Worm (Caenorhabditis elegans) whole organism, L4 larva: ENCODE measurements around the gene mmab-1.

Experiments used
- T20F7.1 ChIP-seq: fragments of 200-800 bp; sonication (Bioruptor generic); optimal IDR thresholded peaks from 2 replicates; lab custom pipeline; 2018; ENCODE audit warnings: mild to moderate bottlenecking, missing genetic modification characterization, missing compliant biosample characterization
- aha-1 ChIP-seq: fragments of 150-350 bp; peaks from one replicate; lab custom pipeline; 2014; ENCODE audit warnings: missing biosample characterization, missing genetic modification characterization
- attf-4 ChIP-seq: sonication (generic microtip); optimal IDR thresholded peaks from 3 replicates; lab custom pipeline; 2017; ENCODE audit warnings: missing biosample characterization, missing genetic modification characterization
- ceh-20 ChIP-seq: fragments of 200-800 bp; sonication (Bioruptor generic); IDR thresholded peaks from 2 replicates; pipeline ENCODE4 v1.3.6; 2022; ENCODE audit warnings: missing genetic modification reagents, missing genetic modification characterization, missing compliant biosample characterization
- ceh-28 ChIP-seq: fragments of 150-350 bp; optimal IDR thresholded peaks from 2 replicates; lab custom pipeline; 2014; ENCODE audit warnings: missing biosample characterization, missing genetic modification reagents, missing genetic modification characterization
- ceh-44 ChIP-seq: fragments of 200-800 bp; sonication (Bioruptor generic); IDR thresholded peaks from 2 replicates; pipeline ENCODE4 v1.3.6; 2022; ENCODE audit warnings: missing genetic modification reagents, missing genetic modification characterization, missing compliant biosample characterization
- cey-2 ChIP-seq: sonication (generic microtip); optimal IDR thresholded peaks from 3 replicates; lab custom pipeline; 2017; ENCODE audit warnings: missing genetic modification characterization, mild to moderate bottlenecking, missing compliant biosample characterization, antibody characterized with exemption, borderline replicate concordance; ENCODE audit not compliant: insufficient read depth
- ctbp-1 ChIP-seq: fragments of 200-800 bp; sonication (Bioruptor generic); IDR thresholded peaks from 2 replicates; pipeline ENCODE4 v1.3.6; 2022; ENCODE audit warnings: missing genetic modification reagents, missing genetic modification characterization, missing compliant biosample characterization
- daf-16 ChIP-seq, 3 experiments: sonication (generic microtip); optimal IDR thresholded peaks; 2 replicates each; lab custom pipeline; 2016 to 2017; ENCODE audit warnings: missing genetic modification characterization in 3 of 3, missing genetic modification reagents in 3 of 3, mild to moderate bottlenecking in 2 of 3, missing compliant biosample characterization in 2 of 3, missing biosample characterization in 1 of 3, moderate library complexity in 1 of 3
- dmd-6 ChIP-seq: fragments of 200-800 bp; sonication (Bioruptor generic); IDR thresholded peaks from 2 replicates; pipeline ENCODE4 v1.3.6; 2022; ENCODE audit warnings: missing genetic modification reagents, missing genetic modification characterization, missing compliant biosample characterization
- dmd-8 ChIP-seq: fragments of 200-800 bp; sonication (Bioruptor generic); IDR thresholded peaks from 2 replicates; pipeline ENCODE4 v1.3.6; 2022; ENCODE audit warnings: missing genetic modification characterization, missing compliant biosample characterization
- dmd-9 ChIP-seq: fragments of 200-800 bp; sonication (Bioruptor generic); IDR thresholded peaks from 2 replicates; pipeline ENCODE4 v1.3.6; 2022; ENCODE audit warnings: missing genetic modification reagents, missing genetic modification characterization, missing compliant biosample characterization
- dpl-1 ChIP-seq: fragments of 150-350 bp; optimal IDR thresholded peaks from 2 replicates; lab custom pipeline; 2014; ENCODE audit warnings: missing biosample characterization, missing genetic modification reagents, missing genetic modification characterization
- duxl-1 ChIP-seq: sonication (generic microtip); optimal IDR thresholded peaks from 2 replicates; lab custom pipeline; 2016; ENCODE audit warnings: mild to moderate bottlenecking, missing genetic modification characterization, moderate library complexity, missing compliant biosample characterization; ENCODE audit not compliant: poor library complexity
- dve-1 ChIP-seq: sonication (generic microtip); optimal IDR thresholded peaks from 2 replicates; lab custom pipeline; 2017; ENCODE audit warnings: antibody characterized with exemption, mild to moderate bottlenecking, missing genetic modification characterization, missing compliant biosample characterization; ENCODE audit not compliant: insufficient read depth
- egl-43 ChIP-seq: fragments of 200-800 bp; sonication (Bioruptor generic); IDR thresholded peaks from 2 replicates; pipeline ENCODE4 v1.3.6; 2022; ENCODE audit warnings: missing genetic modification reagents, missing genetic modification characterization, missing compliant biosample characterization
- hmg-1.1 ChIP-seq: fragments of 200-800 bp; sonication (Bioruptor generic); IDR thresholded peaks from 2 replicates; pipeline ENCODE4 v1.3.6; 2022; ENCODE audit warnings: missing genetic modification reagents, missing genetic modification characterization, missing compliant biosample characterization
- jun-1 ChIP-seq: fragments of 150-350 bp; optimal IDR thresholded peaks from 2 replicates; lab custom pipeline; 2014; ENCODE audit warnings: missing biosample characterization, missing genetic modification reagents, missing genetic modification characterization
- madf-9 ChIP-seq: fragments of 200-800 bp; sonication (Bioruptor generic); conservative IDR thresholded peaks from 2 replicates; pipeline ENCODE4 v1.3.6; 2022; ENCODE audit warnings: missing genetic modification reagents, missing genetic modification characterization, missing compliant biosample characterization
- mes-2 ChIP-seq: sonication (generic microtip); optimal IDR thresholded peaks from 2 replicates; lab custom pipeline; 2016; ENCODE audit warnings: missing genotype, mild to moderate bottlenecking, missing genetic modification characterization, missing compliant biosample characterization; ENCODE audit not compliant: poor library complexity, severe bottlenecking
- mxl-2 ChIP-seq: fragments of 200-800 bp; sonication (Bioruptor generic); conservative IDR thresholded peaks from 2 replicates; pipeline ENCODE4 v1.3.6; 2022; ENCODE audit warnings: missing genetic modification reagents, missing genetic modification characterization, missing compliant biosample characterization
- mxl-3 ChIP-seq: fragments of 200-800 bp; sonication (Bioruptor generic); optimal IDR thresholded peaks from 2 replicates; lab custom pipeline; 2018; ENCODE audit warnings: mild to moderate bottlenecking, missing genetic modification characterization, missing compliant biosample characterization
- nhr-102 ChIP-seq: sonication (generic microtip); optimal IDR thresholded peaks from 2 replicates; lab custom pipeline; 2016; ENCODE audit warnings: mild to moderate bottlenecking, missing genetic modification characterization, moderate library complexity, missing compliant biosample characterization
- nhr-237 ChIP-seq: sonication (generic microtip); optimal IDR thresholded peaks from 2 replicates; lab custom pipeline; 2017; ENCODE audit warnings: missing biosample characterization, missing genetic modification characterization
- nhr-28 ChIP-seq: fragments of 150-350 bp; optimal IDR thresholded peaks from 2 replicates; lab custom pipeline; 2014; ENCODE audit warnings: missing biosample characterization, missing genetic modification characterization
- nhr-41 ChIP-seq: fragments of 200-800 bp; sonication (Bioruptor generic); IDR thresholded peaks from 2 replicates; pipeline ENCODE4 v1.3.6; 2022; ENCODE audit warnings: missing genetic modification reagents, missing genetic modification characterization, missing compliant biosample characterization
- nhr-76 ChIP-seq: fragments of 150-350 bp; optimal IDR thresholded peaks from 2 replicates; lab custom pipeline; 2014; ENCODE audit warnings: missing biosample characterization, missing genetic modification characterization
- pha-4 ChIP-seq, 2 experiments: fragments of 150-350 bp in 1 of 2; fragments of 200-800 bp in 1 of 2; sonication (Bioruptor generic) in 1 of 2; IDR thresholded peaks in 1 of 2; optimal IDR thresholded peaks in 1 of 2; 2 replicates each; pipeline versions ENCODE4 v1.3.6 to Lab custom; 2014 to 2022; ENCODE audit warnings: missing genetic modification characterization in 2 of 2, missing genetic modification reagents in 2 of 2, missing biosample characterization in 1 of 2, missing compliant biosample characterization in 1 of 2
- php-3 ChIP-seq: fragments of 200-800 bp; sonication (Bioruptor generic); IDR thresholded peaks from 2 replicates; pipeline ENCODE4 v1.3.6; 2022; ENCODE audit warnings: missing genetic modification reagents, missing genetic modification characterization, missing compliant biosample characterization
- pqm-1 ChIP-seq: sonication (generic microtip); optimal IDR thresholded peaks from 2 replicates; lab custom pipeline; 2017; ENCODE audit warnings: missing biosample characterization, missing genetic modification characterization
- rbr-2 ChIP-seq: sonication (generic microtip); optimal IDR thresholded peaks from 2 replicates; lab custom pipeline; 2016; ENCODE audit warnings: missing genotype, missing genetic modification characterization, missing compliant biosample characterization
- saeg-2 ChIP-seq: fragments of 200-800 bp; sonication (Bioruptor generic); IDR thresholded peaks from 2 replicates; pipeline ENCODE4 v1.3.6; 2022; ENCODE audit warnings: missing genetic modification reagents, missing genetic modification characterization, missing compliant biosample characterization
- sdz-12 ChIP-seq: fragments of 200-800 bp; sonication (Bioruptor generic); optimal IDR thresholded peaks from 2 replicates; lab custom pipeline; 2018; ENCODE audit warnings: mild to moderate bottlenecking, missing genetic modification characterization, missing compliant biosample characterization
- set-16 ChIP-seq: fragments of 200-800 bp; sonication (Bioruptor generic); IDR thresholded peaks from 2 replicates; pipeline ENCODE4 v1.3.6; 2022; ENCODE audit warnings: missing genetic modification reagents, missing genetic modification characterization, missing compliant biosample characterization
- snpc-4 ChIP-seq: fragments of 150-350 bp; optimal IDR thresholded peaks from 2 replicates; lab custom pipeline; 2014; ENCODE audit warnings: missing biosample characterization, missing genetic modification characterization
- spr-3 ChIP-seq: fragments of 200-800 bp; sonication (Bioruptor generic); optimal IDR thresholded peaks from 2 replicates; lab custom pipeline; 2018; ENCODE audit warnings: mild to moderate bottlenecking, missing genetic modification characterization, missing compliant biosample characterization
- tag-97 ChIP-seq: fragments of 200-800 bp; sonication (Bioruptor generic); IDR thresholded peaks from 2 replicates; pipeline ENCODE4 v1.3.6; 2022; ENCODE audit warnings: missing genetic modification characterization, missing compliant biosample characterization
- zag-1 ChIP-seq: fragments of 150-350 bp; optimal IDR thresholded peaks from 2 replicates; lab custom pipeline; 2014; ENCODE audit warnings: missing biosample characterization, missing genetic modification characterization
- zip-11 ChIP-seq: fragments of 200-800 bp; sonication (Bioruptor generic); IDR thresholded peaks from 2 replicates; pipeline ENCODE4 v1.3.6; 2022; ENCODE audit warnings: missing genetic modification characterization, missing compliant biosample characterization
- zip-2 ChIP-seq: fragments of 150-350 bp; optimal IDR thresholded peaks from 2 replicates; lab custom pipeline; 2014; ENCODE audit warnings: missing biosample characterization, missing genetic modification characterization
- ztf-11 ChIP-seq: fragments of 150-350 bp; optimal IDR thresholded peaks from 2 replicates; lab custom pipeline; 2014; ENCODE audit warnings: missing biosample characterization, missing genetic modification characterization

mmab-1 gene

ce11 chrIII:4910956-4911355, 11.0 kb downstream of the mmab-1 start, which contains the start of gene F26F4.2:
F26F4.2 (plus strand) TSS chrIII:4911256.
- TF ChIP-seq zip-2, result no peak
- TF ChIP-seq rbr-2 (tag; lab: Kevin White, UChicago), result no peak
- no peak for TF ChIP-seq aha-1 (tag; lab: Kevin White, UChicago)

ce11 chrIII:4909938-4910337, 12.0 kb downstream of the mmab-1 start, which contains the start of gene F26F4.12:
F26F4.12 (minus strand) TSS chrIII:4910038.
- TF ChIP-seq ceh-20, result no peak
- TF ChIP-seq tag-97 (GFP tag; lab: Robert Waterston, UW), result no peak
- TF ChIP-seq attf-4 (tag; lab: Kevin White, UChicago), result no peak
- no peak for TF ChIP-seq php-3 (GFP tag; lab: Robert Waterston, UW)
- TF ChIP-seq zag-1 (tag; lab: Kevin White, UChicago), result no peak
- no peak for TF ChIP-seq spr-3
- TF ChIP-seq dve-1, result no peak
- no peak for TF ChIP-seq nhr-41
- no peak for TF ChIP-seq pha-4 (GFP tag; IDR thresholded peaks at IDR 0.05; lab: Robert Waterston, UW)
- no peak for TF ChIP-seq pha-4 (tag; optimal IDR thresholded peaks at IDR 0.05; lab: Kevin White, UChicago)
- no peak for TF ChIP-seq zip-11 (GFP tag; lab: Robert Waterston, UW)
- no peak for TF ChIP-seq dmd-8
- TF ChIP-seq dmd-9 (GFP tag; lab: Robert Waterston, UW), result no peak
- no peak for TF ChIP-seq mxl-3 (GFP tag; lab: Kevin White, UChicago)
- no peak for TF ChIP-seq duxl-1
- no peak for TF ChIP-seq egl-43 (GFP tag; lab: Robert Waterston, UW)
- no peak for TF ChIP-seq ztf-11
- no peak for TF ChIP-seq nhr-76 (tag; lab: Kevin White, UChicago)
- TF ChIP-seq nhr-237, result no peak
- no peak for TF ChIP-seq ctbp-1 (GFP tag; lab: Robert Waterston, UW)
- TF ChIP-seq pqm-1 (tag; lab: Kevin White, UChicago), result no peak

- TF ChIP-seq pqm-1 (tag; lab: Kevin White, UChicago) (no peak), nhr-102 (tag; lab: Kevin White, UChicago) (no peak), madf-9 (GFP tag; lab: Robert Waterston, UW) (no peak), sdz-12 (GFP tag; lab: Kevin White, UChicago) (no peak), nhr-76 (tag; lab: Kevin White, UChicago) (no peak), cey-2 (tag; lab: Kevin White, UChicago) (no peak), snpc-4 (tag; lab: Kevin White, UChicago) (no peak)
Measured at ce11 chrIII:4906896-4907295, 15.0 kb downstream of the mmab-1 start, which contains the start of gene rom-1. rom-1 (plus strand) TSS chrIII:4907196.

- peak; percentile 35 for TF ChIP-seq dve-1
- TF ChIP-seq rbr-2 (tag; lab: Kevin White, UChicago), result no peak
- TF ChIP-seq nhr-28, result peak; percentile 75
- peak; percentile 33; the same call in 1 of the 2 replicates for TF ChIP-seq dmd-6
- no peak for TF ChIP-seq ceh-28 (tag; lab: Kevin White, UChicago)
- no peak for TF ChIP-seq cey-2 (tag; lab: Kevin White, UChicago)
- TF ChIP-seq dpl-1 (GFP tag; lab: Kevin White, UChicago), result peak; percentile 25
- no peak for TF ChIP-seq mxl-2 (GFP tag; lab: Robert Waterston, UW)
- TF ChIP-seq mxl-3 (GFP tag; lab: Kevin White, UChicago), result peak; percentile 25
- TF ChIP-seq T20F7.1, result no peak
- TF ChIP-seq ceh-44 (GFP tag; lab: Robert Waterston, UW), result no peak
- peak; percentile 22 for TF ChIP-seq mes-2 (tag; lab: Kevin White, UChicago)
- no peak for TF ChIP-seq set-16 (GFP tag; lab: Robert Waterston, UW)
- TF ChIP-seq hmg-1.1 (GFP tag; lab: Robert Waterston, UW), result no peak
- TF ChIP-seq jun-1 (tag; lab: Kevin White, UChicago), result no peak
- TF ChIP-seq ztf-11, result no peak
- no peak for TF ChIP-seq daf-16 (GFP tag; optimal IDR thresholded peaks at IDR 0.05; lab: Kevin White, UChicago)
- peak; percentile 16 for TF ChIP-seq daf-16 (tag; optimal IDR thresholded peaks at IDR 0.05; lab: Kevin White, UChicago)
- peak; percentile 68 for TF ChIP-seq pqm-1 (tag; lab: Kevin White, UChicago)
- 0 out of 2 replicates have a peak, but pooled peaks have one; percentile 14 for TF ChIP-seq nhr-41
- no peak for TF ChIP-seq saeg-2 (GFP tag; lab: Robert Waterston, UW)
Measured at ce11 chrIII:4906365-4906764, 15.5 kb downstream of the mmab-1 start.
